Worm (Caenorhabditis elegans) whole organism, L4/young adult: ENCODE results near the gene pes-8.

Source experiments
- W03F9.2 ChIP-seq: fragments of 150-350 bp; optimal IDR thresholded peaks from 2 replicates; lab custom pipeline; 2014; ENCODE audit warnings: missing biosample characterization, missing genetic modification characterization
- dao-5 ChIP-seq: sonication (generic microtip); optimal IDR thresholded peaks from 2 replicates; lab custom pipeline; 2016; ENCODE audit warnings: missing genotype, missing genetic modification characterization, moderate library complexity, missing compliant biosample characterization
- him-1 ChIP-seq: sonication (generic microtip); optimal IDR thresholded peaks from 2 replicates; lab custom pipeline; 2016; ENCODE audit warnings: missing genotype, missing genetic modification reagents, missing genetic modification characterization, missing compliant biosample characterization

The pes-8 gene

DNA sequence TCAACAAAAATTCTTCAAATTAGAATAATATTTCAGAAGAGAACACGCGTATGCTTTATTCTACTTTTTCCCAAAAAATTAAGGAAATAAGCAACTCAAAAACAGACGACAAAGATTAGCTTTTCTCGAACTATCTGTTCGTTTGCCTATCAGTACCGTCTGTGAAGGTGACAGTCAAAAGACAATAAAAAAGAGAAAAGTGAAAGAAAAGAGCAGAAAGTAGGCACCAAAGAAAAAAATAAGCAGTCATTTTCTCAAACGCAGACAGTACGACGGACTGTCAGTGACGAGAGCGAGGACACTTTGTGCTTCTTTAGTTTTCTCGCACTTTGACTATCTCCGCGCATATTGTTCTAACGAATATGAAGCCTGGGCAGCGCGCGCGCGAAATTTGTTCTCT lies 14.9 kb downstream of the pes-8 start:
- TF ChIP-seq him-1: no peak
- no peak for TF ChIP-seq W03F9.2
- no peak for TF ChIP-seq dao-5 (tag; lab: Kevin White, UChicago)

DNA sequence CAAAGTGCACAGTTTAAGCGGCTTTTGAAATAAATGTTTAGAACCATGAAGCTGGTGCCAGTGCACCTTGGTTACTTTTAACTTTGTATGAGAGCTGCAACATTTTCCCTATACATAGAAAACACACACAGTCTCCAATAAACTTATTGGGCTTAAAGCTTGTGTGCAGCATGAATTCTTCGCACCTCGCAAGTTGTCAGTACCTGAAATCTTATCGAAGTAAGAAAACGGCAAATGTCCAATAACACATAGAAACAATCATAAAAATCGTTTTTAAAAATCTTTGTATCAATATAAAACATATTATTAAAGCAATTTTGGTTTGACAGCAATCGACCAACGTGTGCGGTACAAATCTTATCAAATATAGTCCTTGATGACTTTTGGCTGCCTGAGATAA lies 16.8 kb downstream of the pes-8 start:
- TF ChIP-seq dao-5 (tag; lab: Kevin White, UChicago) (no peak), him-1 (no peak), W03F9.2 (no peak)

DNA sequence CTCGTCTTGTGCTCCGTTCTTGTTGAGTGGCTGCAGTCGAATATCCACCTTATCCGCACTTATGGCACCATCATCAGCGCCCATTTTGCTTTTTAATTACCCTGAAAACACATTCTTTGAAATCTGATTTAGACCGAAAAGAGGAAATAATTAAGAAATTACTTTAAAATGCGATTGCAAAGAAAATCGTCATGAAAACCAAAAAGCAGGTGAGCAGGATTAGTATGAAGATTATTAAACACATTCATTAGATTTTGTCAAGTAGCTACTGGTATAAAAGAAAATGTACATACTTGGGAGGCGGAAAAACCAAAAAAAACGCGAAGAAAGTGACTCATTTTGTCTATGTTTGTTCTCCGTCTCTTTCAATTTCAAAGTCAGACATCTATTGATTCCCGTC lies 19.2 kb downstream of the pes-8 start, which contains the start of gene B0416.5:
B0416.5 (minus strand) TSS at position 101 of the 400 bp plus-strand sequence.
- no peak for TF ChIP-seq W03F9.2
- TF ChIP-seq dao-5 (tag; lab: Kevin White, UChicago): no peak
- TF ChIP-seq him-1: no peak

DNA sequence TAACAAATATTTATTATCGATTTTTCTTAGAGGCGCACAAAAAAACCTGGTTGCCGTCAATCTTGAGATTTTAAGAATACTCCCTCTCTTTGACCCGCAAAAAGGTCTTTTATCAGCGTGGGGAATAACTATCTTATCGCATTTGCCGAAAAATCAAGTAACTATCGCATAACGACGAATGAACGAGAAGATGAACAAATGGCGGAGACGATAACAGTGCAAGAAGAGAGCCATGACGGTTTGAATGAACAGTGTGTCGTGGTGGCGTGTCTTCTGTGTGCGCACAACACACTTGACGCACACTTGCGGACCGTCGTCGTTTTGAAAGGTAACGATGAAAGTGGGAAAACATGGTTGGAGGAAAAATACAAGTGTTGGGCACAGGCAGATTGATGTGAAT lies 20.3 kb downstream of the pes-8 start:
- TF ChIP-seq dao-5 (tag; lab: Kevin White, UChicago) (no peak), W03F9.2 (no peak)

DNA sequence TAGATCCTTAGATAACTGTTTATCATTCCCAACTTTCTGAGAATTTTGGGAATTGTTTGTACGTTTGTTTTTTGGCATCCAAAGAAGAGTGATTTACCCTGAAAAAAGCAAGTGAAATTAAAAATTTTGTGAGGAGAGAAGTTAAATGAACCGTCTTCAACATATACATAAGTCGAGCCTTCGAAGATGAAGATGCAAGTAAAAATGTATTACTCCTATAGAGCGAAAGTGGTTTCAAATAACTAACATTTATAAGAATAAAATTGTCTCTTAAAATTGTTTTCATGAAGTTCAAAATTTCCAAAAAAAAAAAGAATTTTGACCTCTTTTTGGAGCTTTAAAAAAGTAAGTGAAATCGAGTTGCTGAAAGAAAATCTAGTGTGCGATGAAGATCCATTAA lies 23.0 kb downstream of the pes-8 start, which contains the start of gene B0416.10:
B0416.10 (minus strand) TSS at position 101 of the 400 bp plus-strand sequence.
- TF ChIP-seq him-1: no peak
- no peak for TF ChIP-seq W03F9.2
- TF ChIP-seq dao-5 (tag; lab: Kevin White, UChicago): no peak

DNA sequence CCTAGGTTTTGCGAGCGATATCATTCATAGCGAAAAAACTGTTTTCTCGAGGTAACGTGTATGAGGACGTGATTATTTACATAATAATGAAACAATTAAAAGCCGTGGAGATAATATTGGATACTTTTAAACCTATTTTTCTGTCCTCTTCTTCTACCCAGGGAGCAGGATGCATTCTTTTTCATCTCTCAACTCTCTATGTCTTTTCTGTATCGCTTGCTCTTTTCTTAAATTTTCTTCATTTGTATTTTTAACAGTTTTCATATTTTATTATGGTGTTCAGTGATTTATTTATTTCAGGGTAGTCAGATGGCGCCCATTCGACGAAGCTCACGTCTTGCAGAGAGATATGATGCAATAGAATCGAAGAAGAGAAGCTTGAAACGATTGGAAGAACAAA lies 27.1 kb downstream of the pes-8 start, which contains the start of gene B0416.4:
B0416.4 (plus strand) TSS at position 301 of the 400 bp plus-strand sequence.
- TF ChIP-seq dao-5 (tag; lab: Kevin White, UChicago) (no peak), W03F9.2 (no peak), him-1 (no peak)

DNA sequence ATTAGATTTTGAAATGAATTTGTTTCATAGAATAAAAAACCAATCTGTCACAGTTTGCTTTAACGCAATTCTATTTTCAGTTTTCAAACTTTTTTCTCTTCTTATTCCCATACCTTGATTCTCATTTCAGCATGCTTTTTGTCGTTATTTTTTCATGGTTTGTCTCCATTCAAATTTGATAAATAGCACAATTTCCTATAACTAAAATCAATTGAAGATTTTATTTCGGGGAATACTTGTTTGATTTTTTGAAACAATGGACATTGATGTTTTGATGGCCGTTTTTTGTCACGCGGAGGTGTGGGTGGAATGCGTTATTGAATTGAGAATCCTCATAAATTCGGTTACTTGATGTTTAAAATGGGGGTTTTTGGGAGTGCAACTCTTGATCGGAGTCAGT lies 31.4 kb downstream of the pes-8 start, which contains the start of gene B0416.11:
B0416.11 (minus strand) TSS at position 101 of the 400 bp plus-strand sequence.
- no peak for TF ChIP-seq dao-5 (tag; lab: Kevin White, UChicago)

DNA sequence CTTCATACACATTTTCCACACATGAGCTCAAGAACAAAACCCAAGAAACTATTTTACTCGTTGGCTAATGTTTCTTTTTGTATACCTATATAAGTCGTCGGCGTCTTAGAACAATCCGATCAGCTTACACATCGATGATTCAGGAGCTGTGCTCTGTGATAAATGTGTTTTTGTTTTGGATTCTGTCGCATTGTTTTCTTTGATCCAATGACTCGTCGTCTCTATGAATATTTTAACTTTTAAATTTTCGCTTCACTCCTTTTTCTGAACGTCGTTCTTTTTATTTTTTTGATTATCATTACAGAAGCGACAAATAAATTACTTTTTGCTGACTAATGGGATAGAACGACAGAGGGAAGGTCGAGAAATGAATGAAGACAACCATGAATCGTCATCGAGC lies 39.8 kb downstream of the pes-8 start, which contains the start of gene B0416.3:
B0416.3 (plus strand) TSS at position 301 of the 400 bp plus-strand sequence.
- TF ChIP-seq W03F9.2 (no peak), him-1 (no peak), dao-5 (tag; lab: Kevin White, UChicago) (no peak)

DNA sequence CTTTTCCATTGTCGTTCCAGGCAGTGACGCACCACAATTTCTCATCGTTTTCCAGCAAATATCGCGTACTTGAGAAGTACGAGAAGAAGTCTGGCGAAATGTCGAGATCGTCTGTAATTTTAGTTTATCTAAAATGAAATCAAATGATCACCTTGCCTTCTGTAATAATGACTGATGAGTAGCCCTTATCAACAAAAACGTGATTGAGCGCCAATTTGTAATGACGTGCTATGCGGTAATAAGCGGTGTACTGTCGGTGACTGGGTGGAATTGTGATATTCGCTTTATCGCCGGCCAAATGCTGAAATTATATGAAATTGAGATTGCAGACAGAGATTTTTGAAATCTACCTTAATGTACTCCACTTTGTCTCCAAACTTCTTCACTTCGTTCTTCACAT lies 43.9 kb downstream of the pes-8 start:
- TF ChIP-seq dao-5 (tag; lab: Kevin White, UChicago): no peak
- TF ChIP-seq him-1: no peak
- no peak for TF ChIP-seq W03F9.2

DNA sequence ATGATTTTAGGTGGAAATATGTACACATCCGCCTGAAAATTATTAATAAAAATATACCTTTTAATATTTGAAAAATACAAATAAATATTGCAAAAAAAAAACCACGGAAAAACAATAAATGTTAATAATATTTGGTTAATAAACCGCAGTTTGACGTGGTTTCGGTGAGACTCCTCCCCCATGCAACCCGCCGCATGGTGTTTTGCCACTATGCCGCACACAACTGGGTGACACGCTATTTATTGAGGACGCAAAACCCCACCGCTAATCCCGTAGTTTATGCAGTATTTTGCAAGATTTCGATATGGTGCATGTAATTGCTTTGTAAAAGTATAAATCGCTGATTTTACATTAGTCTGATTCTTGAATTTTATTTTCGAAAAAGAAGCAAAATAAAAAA lies 45.0 kb downstream of the pes-8 start, which contains the start of gene gly-13:
gly-13 (minus strand) TSS at position 32 of the 400 bp plus-strand sequence.
- TF ChIP-seq W03F9.2: no peak
- no peak for TF ChIP-seq him-1
- TF ChIP-seq dao-5 (tag; lab: Kevin White, UChicago): no peak

DNA sequence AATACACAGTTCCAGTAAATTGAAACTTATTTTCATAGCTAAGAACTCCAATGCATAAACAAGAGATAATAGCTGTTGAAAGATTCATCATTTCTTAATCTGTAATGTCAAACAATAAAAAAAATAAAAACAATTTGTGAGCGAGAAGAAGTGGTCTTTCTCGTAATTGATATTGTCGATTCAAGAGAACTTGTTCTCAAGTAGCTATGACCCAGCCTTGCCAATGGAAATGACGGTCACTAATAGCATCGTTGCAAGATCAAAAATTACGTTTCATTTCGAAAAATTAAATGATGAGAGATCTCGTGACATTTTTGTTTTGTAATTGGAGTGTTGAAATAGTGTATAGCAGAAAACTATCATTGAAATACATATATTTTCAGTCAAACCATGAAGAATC lies 46.2 kb downstream of the pes-8 start, which contains the start of gene B0416.7:
B0416.7 (minus strand) TSS at position 101 of the 400 bp plus-strand sequence.
- TF ChIP-seq W03F9.2 (no peak), him-1 (no peak), dao-5 (tag; lab: Kevin White, UChicago) (no peak)

DNA sequence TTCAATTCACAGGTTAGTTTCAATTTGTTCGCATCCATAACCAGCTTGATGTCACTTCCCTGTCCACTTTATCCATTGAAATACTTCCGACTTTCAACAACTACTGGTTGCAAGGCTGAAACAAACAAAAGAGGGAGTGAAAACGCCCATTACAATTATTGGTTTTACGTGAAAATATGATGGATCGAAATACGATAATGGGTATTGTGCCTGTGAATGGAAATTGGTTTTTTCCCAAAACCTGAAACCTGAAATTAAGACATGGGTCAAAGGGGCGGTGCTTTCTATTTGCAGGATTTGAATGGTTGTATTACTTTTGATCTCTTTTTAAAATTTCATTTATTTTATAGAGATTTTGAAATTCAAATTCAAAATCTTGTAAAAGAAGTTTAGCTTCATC lies 47.3 kb downstream of the pes-8 start, which contains the start of gene B0416.2:
B0416.2 (plus strand) TSS at position 301 of the 400 bp plus-strand sequence.
- TF ChIP-seq W03F9.2 (no peak), him-1 (no peak), dao-5 (tag; lab: Kevin White, UChicago) (no peak)

DNA sequence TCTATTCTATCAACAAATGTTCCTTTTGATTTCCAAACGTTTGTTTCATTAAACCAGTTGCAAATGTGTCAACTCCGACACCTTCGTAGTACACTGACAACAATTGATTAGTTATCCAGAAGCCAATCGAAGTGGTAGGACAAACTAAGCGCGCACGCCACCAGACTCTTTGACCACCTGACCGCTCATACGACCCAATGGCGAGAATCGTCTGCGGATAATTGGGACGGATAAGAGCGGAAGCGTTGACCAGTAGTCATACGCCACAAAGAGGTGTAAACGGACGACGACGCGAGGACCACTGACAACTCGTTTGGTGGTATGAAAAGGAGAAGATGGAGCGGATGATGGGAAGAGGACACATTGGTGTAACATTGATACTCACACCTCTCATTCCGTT lies 48.8 kb downstream of the pes-8 start:
- TF ChIP-seq dao-5 (tag; lab: Kevin White, UChicago): no peak
- no peak for TF ChIP-seq him-1
- no peak for TF ChIP-seq W03F9.2

DNA sequence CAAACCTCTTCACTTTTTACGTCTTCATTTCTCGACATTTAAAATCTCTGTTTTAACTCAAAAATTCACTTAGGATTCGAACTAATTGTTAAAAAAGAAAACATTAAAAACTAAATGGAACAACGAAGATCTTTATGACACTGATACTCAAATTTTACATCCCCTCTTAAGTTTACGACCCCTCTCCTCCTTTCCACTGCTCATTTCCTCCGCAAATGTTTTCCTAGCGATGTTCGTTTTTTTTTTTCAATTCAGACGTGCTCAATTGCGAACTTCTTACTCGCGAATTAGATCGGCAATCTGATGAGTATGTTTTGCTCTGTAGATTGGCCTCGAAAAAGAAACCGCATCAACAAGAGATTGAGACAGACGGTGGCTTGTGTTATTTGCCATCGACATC lies 51.2 kb downstream of the pes-8 start:
- TF ChIP-seq dao-5 (tag; lab: Kevin White, UChicago) (no peak), him-1 (no peak), W03F9.2 (no peak)

DNA sequence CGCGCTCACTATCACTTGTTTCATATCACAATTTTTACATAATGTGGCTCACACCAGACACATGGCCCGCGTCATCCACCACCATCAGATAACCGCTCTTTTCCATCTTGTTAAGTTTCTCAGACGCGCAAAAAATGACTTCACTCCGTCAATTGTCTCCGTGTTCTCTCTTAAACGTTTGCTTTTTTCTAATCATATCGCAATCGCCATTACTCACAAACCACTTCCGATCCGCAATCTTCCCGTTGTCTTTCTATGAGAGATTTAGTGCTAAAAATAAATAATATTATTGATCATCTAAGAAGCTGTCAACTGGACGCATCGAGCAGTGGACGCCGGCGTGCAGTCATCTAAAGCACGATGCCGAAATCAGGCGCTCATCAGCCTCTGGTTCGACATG lies 51.8 kb downstream of the pes-8 start, which contains the start of gene tmc-2:
tmc-2 (plus strand) TSS at position 301 of the 400 bp plus-strand sequence.
- TF ChIP-seq dao-5 (tag; lab: Kevin White, UChicago): no peak
- TF ChIP-seq him-1: no peak
- no peak for TF ChIP-seq W03F9.2
